Worm (Caenorhabditis elegans) whole organism, early embryonic: ENCODE measurements around the gene let-716.

Experiments
- F13C5.2 ChIP-seq: sonication (generic microtip); optimal IDR thresholded peaks from 2 replicates; lab custom pipeline; 2017; ENCODE audit warnings: mild to moderate bottlenecking, missing genetic modification characterization, inconsistent platforms, missing compliant biosample characterization
- ama-1 ChIP-seq: fragments of 150-350 bp; optimal IDR thresholded peaks from 2 replicates; lab custom pipeline; 2014
- pes-1 ChIP-seq: fragments of 200-800 bp; sonication (Bioruptor generic); IDR thresholded peaks from 2 replicates; pipeline ENCODE4 v1.3.6; 2022; ENCODE audit warnings: missing genetic modification reagents, missing genetic modification characterization, missing compliant biosample characterization
- sea-1 ChIP-seq: fragments of 200-800 bp; sonication (Bioruptor generic); conservative IDR thresholded peaks from 2 replicates; pipeline ENCODE4 v1.3.6; 2022; ENCODE audit warnings: missing genetic modification characterization, missing compliant biosample characterization

DNA sequence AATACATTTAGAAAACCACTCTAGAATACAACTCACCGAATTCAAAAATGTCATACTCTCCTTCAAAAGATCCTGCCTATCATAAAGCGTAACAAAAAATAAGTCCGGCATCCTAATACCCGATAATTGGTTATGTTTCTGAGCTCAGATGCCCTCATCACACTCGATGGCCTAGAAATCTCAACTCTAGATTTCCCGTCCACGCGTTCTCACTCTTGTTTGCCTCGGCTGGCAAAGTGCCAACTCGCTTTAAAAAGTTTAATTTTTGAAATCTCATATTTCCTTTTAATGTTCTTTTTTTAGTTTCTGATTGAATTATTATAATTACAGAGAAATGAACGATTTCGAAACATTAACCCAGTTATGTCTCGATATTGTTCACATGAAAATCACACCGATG, 15.6 kb upstream of the let-716 start, which contains the start of the genes C56G2.15 and thoc-2:
- TF ChIP-seq pes-1 (GFP tag; lab: Robert Waterston, UW) (no peak), F13C5.2 (tag; lab: Kevin White, UChicago) (no peak), sea-1 (GFP tag; lab: Robert Waterston, UW) (no peak), ama-1 (no peak)
